Worm (Caenorhabditis elegans): ENCODE measurements around the gene rnp-4.
A peak's percentile ranks its signal among the peaks of the same experiment; 100 is the strongest.

Gene rnp-4

DNA sequence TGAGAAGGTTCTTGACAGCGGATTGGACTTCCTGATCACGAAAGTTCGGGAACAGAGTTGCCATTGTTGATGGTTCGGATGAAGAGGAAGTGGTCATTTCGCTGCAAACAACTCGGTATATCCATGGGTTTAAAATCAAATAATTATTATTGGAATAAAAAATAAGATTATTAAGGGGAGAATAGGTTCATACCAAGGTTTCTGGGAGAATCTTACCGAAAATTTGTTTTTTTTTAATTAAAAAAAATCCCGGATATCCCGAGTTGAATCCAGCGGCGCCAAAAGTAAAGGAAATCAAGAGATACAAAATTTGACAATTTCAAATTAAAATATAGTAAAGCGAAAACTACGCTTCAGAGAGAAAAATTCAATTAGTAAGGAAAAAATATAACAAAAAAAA lies 11.9 kb downstream of the rnp-4 start, which contains the start of the genes R07E5.19 and pdcd-2:
R07E5.19 (minus strand) TSS at position 101 of the 400 bp plus-strand sequence.
pdcd-2 (minus strand) TSS at position 102 of the 400 bp plus-strand sequence.
- TF ChIP-seq lin-39 (tag; optimal IDR thresholded peaks at IDR 0.05) (no peak), nhr-237 (tag; optimal IDR thresholded peaks at IDR 0.05) (no peak), aly-2 (tag; optimal IDR thresholded peaks at IDR 0.05) (no peak), elt-3 (tag; optimal IDR thresholded peaks at IDR 0.05) (no peak), fkh-2 (tag; optimal IDR thresholded peaks at IDR 0.05) (no peak), snpc-4 (tag; optimal IDR thresholded peaks at IDR 0.05) (no peak), fkh-10 (GFP tag; optimal IDR thresholded peaks at IDR 0.05) (no peak), nhr-67 (tag; optimal IDR thresholded peaks at IDR 0.05) (no peak), sea-2 (GFP tag; optimal IDR thresholded peaks at IDR 0.05) (no peak), ztf-11 (tag; optimal IDR thresholded peaks at IDR 0.05) (no peak), nhr-43 (tag; optimal IDR thresholded peaks at IDR 0.05; ENCODE audit: poor library complexity, severe bottlenecking) (no peak), mdl-1 (tag; optimal IDR thresholded peaks at IDR 0.05) (no peak), daf-12 (tag; optimal IDR thresholded peaks at IDR 0.05) (no peak), ceh-16 (tag; optimal IDR thresholded peaks at IDR 0.05) (no peak), ceh-9 (tag; optimal IDR thresholded peaks at IDR 0.05) (no peak), nhr-77 (tag; optimal IDR thresholded peaks at IDR 0.05) (no peak), ama-1 (optimal IDR thresholded peaks at IDR 0.05) (no peak), zag-1 (tag; optimal IDR thresholded peaks at IDR 0.05) (no peak), nfya-1 (tag; optimal IDR thresholded peaks at IDR 0.05; ENCODE audit: insufficient read depth) (no peak), ceh-82 (tag; optimal IDR thresholded peaks at IDR 0.05) (no peak)

- TF ChIP-seq ceh-28 (tag; optimal IDR thresholded peaks at IDR 0.05) (no peak), nhr-237 (tag; optimal IDR thresholded peaks at IDR 0.05) (no peak), fkh-2 (tag; optimal IDR thresholded peaks at IDR 0.05) (no peak), nfya-1 (tag; optimal IDR thresholded peaks at IDR 0.05; ENCODE audit: insufficient read depth) (peak; percentile 65), egl-5 (tag; optimal IDR thresholded peaks at IDR 0.05) (no peak), fos-1 (tag; optimal IDR thresholded peaks at IDR 0.05) (no peak), ceh-16 (tag; optimal IDR thresholded peaks at IDR 0.05) (no peak), pha-4 (tag; optimal IDR thresholded peaks at IDR 0.05) (peak; percentile 55), jun-1 (tag; optimal IDR thresholded peaks at IDR 0.05) (no peak), mml-1 (tag; optimal IDR thresholded peaks at IDR 0.05) (no peak), aly-2 (tag; optimal IDR thresholded peaks at IDR 0.05) (no peak), nhr-67 (tag; optimal IDR thresholded peaks at IDR 0.05) (no peak), ztf-4 (tag; optimal IDR thresholded peaks at IDR 0.05) (no peak), lin-39 (tag; optimal IDR thresholded peaks at IDR 0.05) (no peak), nhr-76 (tag; optimal IDR thresholded peaks at IDR 0.05) (no peak), nhr-77 (tag; optimal IDR thresholded peaks at IDR 0.05) (no peak), ztf-11 (tag; optimal IDR thresholded peaks at IDR 0.05) (no peak), tbx-2 (tag; optimal IDR thresholded peaks at IDR 0.05) (no peak), ceh-82 (tag; optimal IDR thresholded peaks at IDR 0.05) (no peak), elt-3 (tag; optimal IDR thresholded peaks at IDR 0.05) (no peak), nhr-25 (tag; optimal IDR thresholded peaks at IDR 0.05) (peak; percentile 15), nhr-12 (tag; optimal IDR thresholded peaks at IDR 0.05) (no peak), zag-1 (tag; optimal IDR thresholded peaks at IDR 0.05) (no peak), hmg-11 (tag; optimal IDR thresholded peaks at IDR 0.05) (peak; percentile 50), elt-1 (tag; optimal IDR thresholded peaks at IDR 0.05) (no peak), ZK546.5 (tag; optimal IDR thresholded peaks at IDR 0.05) (no peak), nhr-43 (tag; optimal IDR thresholded peaks at IDR 0.05; ENCODE audit: poor library complexity, severe bottlenecking) (peak; percentile 28), nhr-28 (tag; optimal IDR thresholded peaks at IDR 0.05) (no peak), unc-39 (tag; optimal IDR thresholded peaks at IDR 0.05) (no peak), daf-12 (tag; optimal IDR thresholded peaks at IDR 0.05) (no peak), lin-15B (tag; optimal IDR thresholded peaks at IDR 0.05) (peak; percentile 75), sea-2 (GFP tag; optimal IDR thresholded peaks at IDR 0.05) (no peak), nhr-23 (tag; optimal IDR thresholded peaks at IDR 0.05) (peak; percentile 66), nhr-11 (tag; optimal IDR thresholded peaks at IDR 0.05) (no peak), mdl-1 (tag; optimal IDR thresholded peaks at IDR 0.05) (no peak), eor-1 (tag; optimal IDR thresholded peaks at IDR 0.05) (no peak), fkh-10 (GFP tag; optimal IDR thresholded peaks at IDR 0.05) (no peak), lsy-12 (tag; optimal IDR thresholded peaks at IDR 0.05) (no peak), unc-62 (GFP tag; optimal IDR thresholded peaks at IDR 0.05) (no peak), R02D3.7 (tag; optimal IDR thresholded peaks at IDR 0.05) (peak; percentile 26), ceh-9 (tag; optimal IDR thresholded peaks at IDR 0.05) (no peak), elt-2 (tag; optimal IDR thresholded peaks at IDR 0.05) (peak; percentile 50), skn-1 (tag; optimal IDR thresholded peaks at IDR 0.05) (peak; percentile 29), snpc-4 (tag; optimal IDR thresholded peaks at IDR 0.05) (peak; percentile 60), pqm-1 (tag; optimal IDR thresholded peaks at IDR 0.05) (no peak), egl-27 (tag; optimal IDR thresholded peaks at IDR 0.05) (no peak), ama-1 (optimal IDR thresholded peaks at IDR 0.05) (peak; percentile 17)
Observed at ce11 chrIII:4419117-4419978, 13.3 kb downstream of the rnp-4 start, which contains the start of the genes R07E5.7 and cku-80. Gene R07E5.7, minus strand, starts transcription at chrIII:4419167. Gene cku-80, plus strand, starts transcription at chrIII:4419848.

Measured in whole organism, L3 larva.